Worm (Caenorhabditis elegans) whole organism, L2 larva: ENCODE results near the gene vha-4.

Experiments
- ama-1 ChIP-seq: fragments of 150-350 bp; optimal IDR thresholded peaks from 2 replicates; lab custom pipeline; 2018; ENCODE audit warnings: inconsistent platforms
- lin-39 ChIP-seq: fragments of 150-350 bp; optimal IDR thresholded peaks from 2 replicates; lab custom pipeline; 2014; ENCODE audit warnings: missing biosample characterization, missing genetic modification reagents, missing genetic modification characterization

DNA sequence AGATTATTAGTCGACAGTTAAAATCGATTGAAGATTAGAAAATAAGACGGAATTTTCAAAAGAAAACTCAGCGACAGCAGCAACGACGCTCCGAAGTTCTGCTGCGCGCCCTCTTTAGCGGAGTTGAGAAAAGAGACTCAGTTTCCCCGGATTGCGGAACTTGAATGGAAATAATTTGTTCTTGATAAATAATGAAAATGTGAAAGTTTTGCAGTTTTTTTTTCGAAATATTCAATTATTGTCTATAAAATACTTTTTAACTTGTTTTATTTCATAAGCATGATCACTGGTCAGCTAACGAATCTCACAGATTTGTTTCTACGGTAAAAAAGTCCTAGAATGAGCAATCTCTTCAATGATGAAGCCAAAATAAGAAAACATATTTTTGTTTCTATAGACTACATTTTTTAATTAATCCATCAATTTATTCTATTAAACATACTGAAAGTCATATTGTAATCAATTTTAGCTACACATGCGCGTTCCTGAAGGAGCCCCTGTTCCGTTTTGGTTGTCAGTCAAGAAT, 21.6 kb downstream of the vha-4 start, which contains the start of the genes cec-3 and T09A5.15:
- TF ChIP-seq lin-39 (no peak), ama-1 (lab: Kevin White, UChicago) (no peak)
